Fruit fly (Drosophila melanogaster) Kc167 (cell line): ENCODE measurements around the gene CG44532.

Experiments
- Myc ChIP-seq: fragments of >200 bp; optimal IDR thresholded peaks from 2 replicates; lab custom pipeline; 2017; ENCODE audit warnings: missing external identifiers
- insv ChIP-seq: fragments of >200 bp; optimal IDR thresholded peaks from 3 replicates; lab custom pipeline; 2018; ENCODE audit warnings: missing external identifiers
- psq ChIP-seq: fragments of >200 bp; optimal IDR thresholded peaks from 2 replicates; lab custom pipeline; 2017; ENCODE audit warnings: missing external identifiers

- TF ChIP-seq insv (lab: Kevin White, UChicago), result no peak
- TF ChIP-seq psq (lab: Kevin White, UChicago), result no peak
- TF ChIP-seq Myc (lab: Kevin White, UChicago), result no peak
Observed at dm6 chrX:9120828-9121754, 40.8 kb upstream of the CG44532 start.
